Fruit fly (Drosophila melanogaster): ENCODE measurements around the gene nonC.

Gene nonC

dm6 chrX:6824203-6824602 lies at the start of gene nonC:
Gene nonC, plus strand, starts transcription at chrX:6824496.
- TF ChIP-seq acj6 (GFP tag; optimal IDR thresholded peaks at IDR 0.05), result no peak
- no peak for TF ChIP-seq CG6854 (GFP tag; optimal IDR thresholded peaks at IDR 0.05)
- TF ChIP-seq Hr38 (GFP tag; optimal IDR thresholded peaks at IDR 0.05), result no peak
- no peak for TF ChIP-seq ss (GFP tag; optimal IDR thresholded peaks at IDR 0.05)

- TF ChIP-seq fd59A (GFP tag; optimal IDR thresholded peaks at IDR 0.05) (no peak), Ets96B (tag; optimal IDR thresholded peaks at IDR 0.05) (peak; percentile 23), svp (GFP tag) (peak; percentile 70), CG6163 (GFP tag; IDR thresholded peaks at IDR 0.05) (no peak), Sox15 (GFP tag; optimal IDR thresholded peaks at IDR 0.05) (no peak), CG11902 (GFP tag; optimal IDR thresholded peaks at IDR 0.05) (no peak), Gug (GFP tag; IDR thresholded peaks at IDR 0.05) (no peak), net (GFP tag; optimal IDR thresholded peaks at IDR 0.05) (no peak), CG10669 (GFP tag; optimal IDR thresholded peaks at IDR 0.05) (no peak), Hr39 (GFP tag; optimal IDR thresholded peaks at IDR 0.05) (no peak), CG6854 (GFP tag; optimal IDR thresholded peaks at IDR 0.05) (no peak), CG11294 (GFP tag; IDR thresholded peaks at IDR 0.05) (no peak), spab (GFP tag; optimal IDR thresholded peaks at IDR 0.05) (peak; percentile 16), Ets21C (GFP tag; optimal IDR thresholded peaks at IDR 0.05) (no peak), OdsH (GFP tag; optimal IDR thresholded peaks at IDR 0.05) (no peak), CG3919 (GFP tag; optimal IDR thresholded peaks at IDR 0.05) (peak; percentile 31), CG3032 (tag; optimal IDR thresholded peaks at IDR 0.05) (peak; percentile 25), Hr38 (GFP tag; optimal IDR thresholded peaks at IDR 0.05) (no peak), CG10631 (GFP tag; optimal IDR thresholded peaks at IDR 0.05) (no peak), Lpt (GFP tag; optimal IDR thresholded peaks at IDR 0.05) (no peak), Sox102F (GFP tag; optimal IDR thresholded peaks at IDR 0.05) (peak; percentile 2), esn (GFP tag; optimal IDR thresholded peaks at IDR 0.05) (peak; percentile 6), CG6276 (GFP tag; optimal IDR thresholded peaks at IDR 0.05) (no peak), Eip78C (GFP tag) (peak; percentile 65), cyc (GFP tag; optimal IDR thresholded peaks at IDR 0.05) (no peak), ss (GFP tag; optimal IDR thresholded peaks at IDR 0.05) (peak in 1 of 2 experiments; percentile 21), topi (GFP tag; optimal IDR thresholded peaks at IDR 0.05) (peak; percentile 3), CG6792 (GFP tag; optimal IDR thresholded peaks at IDR 0.05) (no peak), CG11762 (GFP tag; optimal IDR thresholded peaks at IDR 0.05; ENCODE audit: insufficient read depth) (no peak), CG6808 (GFP tag; optimal IDR thresholded peaks at IDR 0.05) (peak; percentile 21), dsx (GFP tag; optimal IDR thresholded peaks at IDR 0.05; ENCODE audit: poor library complexity, severe bottlenecking) (peak; percentile 7), lz (GFP tag; optimal IDR thresholded peaks at IDR 0.05) (no peak), achi (GFP tag; optimal IDR thresholded peaks at IDR 0.05) (peak; percentile 1)
Measured at dm6 chrX:6775622-6776021, 48.7 kb upstream of the nonC start.

dm6 chrX:6776274-6776673 lies 48.0 kb upstream of the nonC start:
- TF ChIP-seq ss (GFP tag; optimal IDR thresholded peaks at IDR 0.05), result no peak
- TF ChIP-seq svp (GFP tag), result peak; percentile 92

- TF ChIP-seq dsx (GFP tag; optimal IDR thresholded peaks at IDR 0.05; ENCODE audit: poor library complexity, severe bottlenecking) (no peak), CG11902 (GFP tag; optimal IDR thresholded peaks at IDR 0.05) (no peak), CG3919 (GFP tag; optimal IDR thresholded peaks at IDR 0.05) (no peak), CG31627 (GFP tag; optimal IDR thresholded peaks at IDR 0.05) (no peak), CG6792 (GFP tag; optimal IDR thresholded peaks at IDR 0.05) (no peak), Sox102F (GFP tag; optimal IDR thresholded peaks at IDR 0.05) (no peak), CG8119 (GFP tag; IDR thresholded peaks at IDR 0.05) (no peak), spab (GFP tag; optimal IDR thresholded peaks at IDR 0.05) (no peak), pdm3 (GFP tag; optimal IDR thresholded peaks at IDR 0.05) (no peak), Blimp-1 (GFP tag; optimal IDR thresholded peaks at IDR 0.05) (no peak)
Measured at dm6 chrX:6776934-6777333, 47.4 kb upstream of the nonC start.

Data from whole organism, prepupa.